Worm (Caenorhabditis elegans): ENCODE data around the gene hil-7.
"Not testable (repeated sequence)": the region's sequence is repeated elsewhere in the genome, so short reads cannot be mapped to it uniquely, and the experiment has no call there.

ce11 chrIV:6598740-6599139 lies 47.4 kb upstream of the hil-7 start, which contains the start of gene nspb-5:
- TF ChIP-seq snpc-4 (tag; optimal IDR thresholded peaks at IDR 0.05); ztf-4 (tag; optimal IDR thresholded peaks at IDR 0.05); unc-39 (tag; optimal IDR thresholded peaks at IDR 0.05); R02D3.7 (tag; optimal IDR thresholded peaks at IDR 0.05); blmp-1 (tag; optimal IDR thresholded peaks at IDR 0.05; ENCODE audit: insufficient read depth); nhr-237 (tag; optimal IDR thresholded peaks at IDR 0.05); elt-3 (tag; optimal IDR thresholded peaks at IDR 0.05); lin-39 (tag; optimal IDR thresholded peaks at IDR 0.05); egl-27 (tag; optimal IDR thresholded peaks at IDR 0.05): not testable (repeated sequence)
